Worm (Caenorhabditis elegans) whole organism, midembryonic: ENCODE results near the gene Y43C5A.2.

ENCODE experiments used
- cog-1 ChIP-seq: sonication (generic microtip); optimal IDR thresholded peaks from 2 replicates; lab custom pipeline; 2016; ENCODE audit warnings: missing genetic modification characterization, missing compliant biosample characterization
- ref-1 ChIP-seq: fragments of 200-800 bp; sonication (Bioruptor generic); conservative IDR thresholded peaks from 2 replicates; pipeline ENCODE4 v1.3.6; 2022; ENCODE audit warnings: missing genetic modification reagents, missing genetic modification characterization, missing compliant biosample characterization

- TF ChIP-seq cog-1 (tag; lab: Kevin White, UChicago) = no peak
- TF ChIP-seq ref-1 (GFP tag; lab: Robert Waterston, UW) = no peak
These were observed 43.9 kb downstream of the Y43C5A.2 start, which contains the start of gene acs-18 for ce11 chrIV:10313565-10313964.
